Fruit fly (Drosophila melanogaster) whole organism, pupa: Measurements from ENCODE around the gene CG13607.

ENCODE experiments used
- CG13204 ChIP-seq: fragments of 200-800 bp; sonication (Bioruptor generic); optimal IDR thresholded peaks from 2 replicates; lab custom pipeline; 2018; ENCODE audit warnings: missing biosample characterization, mild to moderate bottlenecking, missing genetic modification characterization, moderate library complexity
- CG15710 ChIP-seq: fragments of 200-800 bp; sonication (Bioruptor generic); optimal IDR thresholded peaks from 2 replicates; lab custom pipeline; 2018; ENCODE audit warnings: missing biosample characterization, mild to moderate bottlenecking, missing genetic modification characterization, moderate library complexity
- CG8159 ChIP-seq: fragments of 200-800 bp; sonication (Bioruptor generic); optimal IDR thresholded peaks from 3 replicates; lab custom pipeline; 2018; ENCODE audit warnings: missing biosample characterization, mild to moderate bottlenecking, missing genetic modification characterization, moderate library complexity
- EcR ChIP-seq: fragments of 200-800 bp; sonication (Bioruptor generic); optimal IDR thresholded peaks from 3 replicates; lab custom pipeline; 2019; ENCODE audit warnings: missing biosample characterization, missing genetic modification characterization, mild to moderate bottlenecking, moderate library complexity, missing genetic modification reagents
- Ets98B ChIP-seq: fragments of 200-800 bp; sonication (Bioruptor generic); IDR thresholded peaks from 2 replicates; pipeline ENCODE4 v1.3.6; 2022; ENCODE audit warnings: missing biosample characterization, missing genetic modification characterization
- Pif1A ChIP-seq: fragments of 200-800 bp; sonication (Bioruptor generic); optimal IDR thresholded peaks from 3 replicates; lab custom pipeline; 2016; ENCODE audit warnings: missing biosample characterization, missing genetic modification characterization
- Snoo ChIP-seq: fragments of 200-800 bp; sonication (Bioruptor generic); optimal IDR thresholded peaks from 3 replicates; lab custom pipeline; 2017; ENCODE audit warnings: missing biosample characterization, mild to moderate bottlenecking, missing genetic modification characterization, inconsistent platforms

- TF ChIP-seq EcR: peak; percentile 94
- TF ChIP-seq Snoo (tag; lab: Kevin White, UChicago): peak; percentile 47
- no peak for TF ChIP-seq Ets98B (GFP tag; lab: Robert Waterston, UW)
- TF ChIP-seq CG13204 (GFP tag; lab: Kevin White, UChicago): no peak
- peak; percentile 79 for TF ChIP-seq Pif1A
- TF ChIP-seq CG8159 (tag; lab: Kevin White, UChicago): peak; percentile 10
- TF ChIP-seq CG15710 (tag; lab: Kevin White, UChicago): peak; percentile 1
Observed at dm6 chr3R:24106059-24106631, 10.0 kb downstream of the CG13607 start.
